Fruit fly (Drosophila melanogaster): ENCODE results near the gene CG46448.
A peak's percentile ranks its signal among the peaks of the same experiment; 100 is the strongest.

CG46448 gene

dm6 chr2L:2348479-2348878 lies 43.0 kb upstream of the CG46448 start (continued):
- no peak for TF ChIP-seq run (tag; optimal IDR thresholded peaks at IDR 0.05)
- no peak for TF ChIP-seq CG13624 (GFP tag; optimal IDR thresholded peaks at IDR 0.05)
- TF ChIP-seq mam (GFP tag; optimal IDR thresholded peaks at IDR 0.05), result no peak
- TF ChIP-seq CG18599 (GFP tag; optimal IDR thresholded peaks at IDR 0.05), result peak; percentile 81
- no peak for TF ChIP-seq Hr3 (GFP tag; optimal IDR thresholded peaks at IDR 0.05)
- TF ChIP-seq CG10267 (tag; optimal IDR thresholded peaks at IDR 0.05), result peak; percentile 14
- 0 out of 3 replicates have a peak, but pooled peaks have one; percentile 47 for TF ChIP-seq CG3726 (GFP tag; IDR thresholded peaks at IDR 0.05)
- TF ChIP-seq CG32532 (GFP tag; IDR thresholded peaks at IDR 0.05), result peak; percentile 54; the same call in 1 of the 2 replicates
- peak; percentile 45 for TF ChIP-seq CG12391 (tag; optimal IDR thresholded peaks at IDR 0.05)
- peak; percentile 6 for TF ChIP-seq az2 (GFP tag; optimal IDR thresholded peaks at IDR 0.05)
- TF ChIP-seq cato (GFP tag; optimal IDR thresholded peaks at IDR 0.05; ENCODE audit: borderline replicate concordance), result no peak
- TF ChIP-seq org-1 (GFP tag; optimal IDR thresholded peaks at IDR 0.05), result no peak
- TF ChIP-seq CG4730 (GFP tag; IDR thresholded peaks at IDR 0.05), result no peak
- 0 out of 3 replicates have a peak, but pooled peaks have one; percentile 41 for TF ChIP-seq CG11695 (GFP tag; IDR thresholded peaks at IDR 0.05)
- no peak for TF ChIP-seq CG16815 (GFP tag; optimal IDR thresholded peaks at IDR 0.05)
- no peak for TF ChIP-seq Poxn (GFP tag; IDR thresholded peaks at IDR 0.05)
- no peak for TF ChIP-seq CG3163 (GFP tag; optimal IDR thresholded peaks at IDR 0.05)
- TF ChIP-seq CG2129 (GFP tag; IDR thresholded peaks at IDR 0.05; ENCODE audit: partially characterized antibody), result no peak
- TF ChIP-seq NFAT (GFP tag; IDR thresholded peaks at IDR 0.05), result no peak
- TF ChIP-seq Sry-δ (GFP tag; optimal IDR thresholded peaks at IDR 0.05), result no peak
- no peak for TF ChIP-seq CrebB (tag; optimal IDR thresholded peaks at IDR 0.05)
- no peak for TF ChIP-seq z (GFP tag; IDR thresholded peaks at IDR 0.05)
- peak; percentile 16 for TF ChIP-seq CG12155 (GFP tag; optimal IDR thresholded peaks at IDR 0.05)
- TF ChIP-seq wek (GFP tag; optimal IDR thresholded peaks at IDR 0.05), result no peak
- no peak for TF ChIP-seq CG2889 (GFP tag; IDR thresholded peaks at IDR 0.05)
- TF ChIP-seq jigr1 (GFP tag; IDR thresholded peaks at IDR 0.05), result no peak
- no peak for TF ChIP-seq vfl (GFP tag; optimal IDR thresholded peaks at IDR 0.05)
- TF ChIP-seq Nf-YC (tag; optimal IDR thresholded peaks at IDR 0.05), result no peak
- TF ChIP-seq CG8478 (optimal IDR thresholded peaks at IDR 0.05), result no peak
- TF ChIP-seq CoRest (tag; optimal IDR thresholded peaks at IDR 0.05), result peak; percentile 52
- TF ChIP-seq CHES-1-like (GFP tag; optimal IDR thresholded peaks at IDR 0.05), result no peak
- TF ChIP-seq ato (GFP tag; IDR thresholded peaks at IDR 0.05; ENCODE audit: partially characterized antibody), result no peak
- no peak for TF ChIP-seq eyg (GFP tag; optimal IDR thresholded peaks at IDR 0.05)
- TF ChIP-seq CG15601 (tag; optimal IDR thresholded peaks at IDR 0.05), result no peak
- no peak for TF ChIP-seq al (GFP tag; IDR thresholded peaks at IDR 0.05)
- no peak for TF ChIP-seq Hr78 (GFP tag; optimal IDR thresholded peaks at IDR 0.05)
- TF ChIP-seq schlank (tag; optimal IDR thresholded peaks at IDR 0.05), result no peak
- no peak for TF ChIP-seq CG14441 (GFP tag; IDR thresholded peaks at IDR 0.05)
- TF ChIP-seq slbo (GFP tag; IDR thresholded peaks at IDR 0.05), result peak; percentile 34
- TF ChIP-seq CG11093 (GFP tag; IDR thresholded peaks at IDR 0.05), result no peak
- TF ChIP-seq CG7271 (tag; optimal IDR thresholded peaks at IDR 0.05), result no peak
- TF ChIP-seq CG12104 (GFP tag; optimal IDR thresholded peaks at IDR 0.05), result no peak
- TF ChIP-seq fd102C (GFP tag; optimal IDR thresholded peaks at IDR 0.05), result no peak
- no peak for TF ChIP-seq Gug (GFP tag; IDR thresholded peaks at IDR 0.05)
- TF ChIP-seq phol (tag; optimal IDR thresholded peaks at IDR 0.05), result peak; percentile 41
- TF ChIP-seq CG11723 (GFP tag; optimal IDR thresholded peaks at IDR 0.05), result no peak
- no peak for TF ChIP-seq Dp (GFP tag; optimal IDR thresholded peaks at IDR 0.05)
- TF ChIP-seq sna (GFP tag; IDR thresholded peaks at IDR 0.05; ENCODE audit: partially characterized antibody), result no peak
- no peak for TF ChIP-seq peb (GFP tag; IDR thresholded peaks at IDR 0.05)
- no peak for TF ChIP-seq GATAe (GFP tag; conservative IDR thresholded peaks at IDR 0.05)
- no peak for TF ChIP-seq odd (GFP tag; optimal IDR thresholded peaks at IDR 0.05)
- TF ChIP-seq CG1647 (GFP tag; optimal IDR thresholded peaks at IDR 0.05), result no peak

All from whole organism, embryonic.